Fruit fly (Drosophila melanogaster) whole organism, embryonic: ENCODE data around the gene Schip1.

ENCODE experiments used
- Atf6 ChIP-seq: fragments of 200-800 bp; sonication (Bioruptor generic); IDR thresholded peaks from 2 replicates; pipeline ENCODE4 v1.3.6; 2022; ENCODE audit warnings: missing biosample characterization, missing genetic modification characterization
- Bdp1 ChIP-seq: fragments of 200-800 bp; sonication (Bioruptor generic); optimal IDR thresholded peaks from 3 replicates; lab custom pipeline; 2016; ENCODE audit warnings: missing biosample characterization, missing genetic modification characterization
- CG10267 ChIP-seq: fragments of 200-800 bp; sonication (Bioruptor generic); optimal IDR thresholded peaks from 2 replicates; lab custom pipeline; 2018; ENCODE audit warnings: missing biosample characterization, mild to moderate bottlenecking, missing genetic modification characterization, moderate library complexity
- CG10979 ChIP-seq: fragments of 200-800 bp; sonication (Bioruptor generic); optimal IDR thresholded peaks from 2 replicates; lab custom pipeline; 2018; ENCODE audit warnings: missing biosample characterization, mild to moderate bottlenecking, missing genetic modification characterization, moderate library complexity
- CG11093 ChIP-seq: fragments of 200-800 bp; sonication (Bioruptor generic); IDR thresholded peaks from 3 replicates; pipeline ENCODE4 v1.3.6; 2022; ENCODE audit warnings: missing biosample characterization, missing genetic modification characterization
- CG11504 ChIP-seq: fragments of 200-800 bp; sonication (Bioruptor generic); optimal IDR thresholded peaks from 3 replicates; lab custom pipeline; 2019; ENCODE audit warnings: missing biosample characterization, mild to moderate bottlenecking, missing genetic modification characterization, moderate library complexity
- CG13287 ChIP-seq: fragments of 200-800 bp; sonication (Bioruptor generic); IDR thresholded peaks from 2 replicates; pipeline ENCODE4 v1.3.6; 2022; ENCODE audit warnings: missing biosample characterization, missing genetic modification characterization; ENCODE audit not compliant: partially characterized antibody
- CG14667 ChIP-seq: fragments of 200-800 bp; sonication (Bioruptor generic); IDR thresholded peaks from 2 replicates; pipeline ENCODE4 v1.3.6; 2022; ENCODE audit warnings: missing biosample characterization, missing genetic modification characterization
- CG15514 ChIP-seq: fragments of 200-800 bp; sonication (Bioruptor generic); optimal IDR thresholded peaks from 3 replicates; lab custom pipeline; 2017; ENCODE audit warnings: missing biosample characterization, missing genetic modification characterization, mild to moderate bottlenecking, moderate library complexity, missing genetic modification reagents
- CG15601 ChIP-seq: fragments of 200-800 bp; sonication (Bioruptor generic); optimal IDR thresholded peaks from 3 replicates; lab custom pipeline; 2019; ENCODE audit warnings: missing biosample characterization, mild to moderate bottlenecking, missing genetic modification characterization, moderate library complexity
- CG2116 ChIP-seq: fragments of 200-800 bp; sonication (Bioruptor generic); optimal IDR thresholded peaks from 3 replicates; lab custom pipeline; 2018; ENCODE audit warnings: missing biosample characterization, mild to moderate bottlenecking, missing genetic modification characterization
- CG2202 ChIP-seq: fragments of 200-800 bp; sonication (Bioruptor generic); optimal IDR thresholded peaks from 2 replicates; lab custom pipeline; 2018; ENCODE audit warnings: missing biosample characterization, mild to moderate bottlenecking, missing genetic modification characterization
- CG2712 ChIP-seq: fragments of 200-800 bp; optimal IDR thresholded peaks from 3 replicates; lab custom pipeline; 2019; ENCODE audit warnings: missing biosample characterization, mild to moderate bottlenecking, missing genetic modification characterization, moderate library complexity
- CG34224 ChIP-seq: fragments of 200-800 bp; sonication (Bioruptor generic); IDR thresholded peaks from 3 replicates; pipeline ENCODE4 v1.3.6; 2022; ENCODE audit warnings: missing biosample characterization, missing genetic modification characterization; ENCODE audit not compliant: partially characterized antibody
- CG4328 ChIP-seq: fragments of 200-800 bp; sonication (Bioruptor generic); optimal IDR thresholded peaks from 3 replicates; lab custom pipeline; 2017; ENCODE audit warnings: missing biosample characterization, missing genetic modification reagents, missing genetic modification characterization
- CG4424 ChIP-seq: fragments of 200-800 bp; sonication (Bioruptor generic); optimal IDR thresholded peaks from 3 replicates; lab custom pipeline; 2016; ENCODE audit warnings: missing biosample characterization, missing genetic modification characterization
- CG6791 ChIP-seq: fragments of 200-800 bp; sonication (Bioruptor generic); IDR thresholded peaks from 3 replicates; pipeline ENCODE4 v1.3.6; 2022; ENCODE audit warnings: missing biosample characterization, missing genetic modification characterization; ENCODE audit not compliant: partially characterized antibody
- CG9215 ChIP-seq: fragments of 200-800 bp; sonication (Bioruptor generic); IDR thresholded peaks from 2 replicates; pipeline ENCODE4 v1.3.6; 2022; ENCODE audit warnings: missing biosample characterization, missing genetic modification characterization
- CG9727 ChIP-seq: fragments of 200-800 bp; sonication (Bioruptor generic); optimal IDR thresholded peaks from 3 replicates; lab custom pipeline; 2017; ENCODE audit warnings: missing biosample characterization, mild to moderate bottlenecking, missing genetic modification characterization
- CHES-1-like ChIP-seq: fragments of 200-800 bp; sonication (Bioruptor generic); optimal IDR thresholded peaks from 2 replicates; lab custom pipeline; 2016; ENCODE audit warnings: missing biosample characterization, missing genetic modification characterization
- Dfd ChIP-seq, 2 experiments: fragments of >200 bp; optimal IDR thresholded peaks; 2 replicates each; lab custom pipeline; 2017; ENCODE audit warnings: missing biosample characterization in 2 of 2, missing genetic modification characterization in 2 of 2
- Dip3 ChIP-seq: fragments of 200-800 bp; sonication (Bioruptor generic); optimal IDR thresholded peaks from 3 replicates; lab custom pipeline; 2016; ENCODE audit warnings: missing biosample characterization, missing genetic modification characterization
- Ets65A ChIP-seq: fragments of 200-800 bp; sonication (Bioruptor generic); peaks from one replicate; lab custom pipeline; 2016; ENCODE audit warnings: missing biosample characterization, missing genetic modification characterization
- Ets97D ChIP-seq: fragments of 200-800 bp; sonication (Bioruptor generic); optimal IDR thresholded peaks from 3 replicates; lab custom pipeline; 2016; ENCODE audit warnings: missing biosample characterization, missing genetic modification characterization
- Fer2 ChIP-seq: fragments of 200-800 bp; sonication (Bioruptor generic); optimal IDR thresholded peaks from 2 replicates; lab custom pipeline; 2018; ENCODE audit warnings: missing biosample characterization, mild to moderate bottlenecking, missing genetic modification characterization, moderate library complexity
- Hmx ChIP-seq: fragments of 200-800 bp; sonication (Bioruptor generic); optimal IDR thresholded peaks from 2 replicates; lab custom pipeline; 2016; ENCODE audit warnings: missing biosample characterization, missing genetic modification characterization
- Lpt ChIP-seq: fragments of >200 bp; optimal IDR thresholded peaks from 2 replicates; lab custom pipeline; 2018; ENCODE audit warnings: missing biosample characterization, missing genetic modification characterization
- MESR4 ChIP-seq: fragments of 200-800 bp; sonication (Bioruptor generic); optimal IDR thresholded peaks from 2 replicates; lab custom pipeline; 2018; ENCODE audit warnings: missing biosample characterization, mild to moderate bottlenecking, missing genetic modification characterization, moderate library complexity
- Med ChIP-seq: fragments of 200-800 bp; sonication (Bioruptor generic); peaks from one replicate; lab custom pipeline; 2016; ENCODE audit warnings: missing biosample characterization, missing genetic modification characterization, mild to moderate bottlenecking, inconsistent platforms, moderate library complexity
- NK7.1 ChIP-seq: fragments of 200-800 bp; sonication (Bioruptor generic); optimal IDR thresholded peaks from 3 replicates; lab custom pipeline; 2016; ENCODE audit warnings: missing biosample characterization, missing genetic modification characterization
- Ravus ChIP-seq: fragments of 200-800 bp; sonication (Bioruptor generic); IDR thresholded peaks from 2 replicates; pipeline ENCODE4 v1.3.6; 2022; ENCODE audit warnings: missing biosample characterization, missing genetic modification characterization
- Sin3A ChIP-seq: fragments of >200 bp; optimal IDR thresholded peaks from 2 replicates; lab custom pipeline; 2018
- ab ChIP-seq: fragments of 200-800 bp; sonication (Bioruptor generic); optimal IDR thresholded peaks from 2 replicates; lab custom pipeline; 2016; ENCODE audit warnings: missing biosample characterization, missing genetic modification characterization
- amos ChIP-seq: fragments of 200-800 bp; sonication (Bioruptor generic); IDR thresholded peaks from 2 replicates; pipeline ENCODE4 v1.3.6; 2022; ENCODE audit warnings: missing biosample characterization, missing genetic modification characterization; ENCODE audit not compliant: partially characterized antibody
- ewg ChIP-seq: fragments of 200-800 bp; sonication (Bioruptor generic); optimal IDR thresholded peaks from 3 replicates; lab custom pipeline; 2017; ENCODE audit warnings: mild to moderate bottlenecking, missing biosample characterization, missing genetic modification reagents, missing genetic modification characterization
- gfzf ChIP-seq: fragments of 200-800 bp; sonication (Bioruptor generic); optimal IDR thresholded peaks from 2 replicates; lab custom pipeline; 2016; ENCODE audit warnings: missing biosample characterization, mild to moderate bottlenecking, missing genetic modification characterization, moderate library complexity
- grn ChIP-seq: fragments of 200-800 bp; sonication (Bioruptor generic); optimal IDR thresholded peaks from 3 replicates; lab custom pipeline; 2017; ENCODE audit warnings: missing biosample characterization, missing genetic modification characterization
- hbn ChIP-seq: fragments of 200-800 bp; sonication (Bioruptor generic); IDR thresholded peaks from 2 replicates; pipeline ENCODE4 v1.3.6; 2022; ENCODE audit warnings: missing biosample characterization, missing genetic modification characterization; ENCODE audit not compliant: partially characterized antibody
- hth ChIP-seq: fragments of >200 bp; optimal IDR thresholded peaks from 2 replicates; lab custom pipeline; 2017; ENCODE audit warnings: inconsistent platforms
- ken ChIP-seq: fragments of 200-800 bp; sonication (Bioruptor generic); IDR thresholded peaks from 3 replicates; pipeline ENCODE4 v1.3.6; 2022; ENCODE audit warnings: missing biosample characterization, missing genetic modification characterization
- phol ChIP-seq: fragments of 200-800 bp; sonication (Bioruptor generic); optimal IDR thresholded peaks from 3 replicates; lab custom pipeline; 2018; ENCODE audit warnings: missing biosample characterization, mild to moderate bottlenecking, missing genetic modification characterization, moderate library complexity
- prd ChIP-seq, 3 experiments: fragments of >200 bp in 2 of 3; fragments of 200-800 bp in 1 of 3; sonication (Bioruptor generic) in 1 of 3; optimal IDR thresholded peaks in 2 of 3; IDR thresholded peaks in 1 of 3; 2 replicates in 2 of 3; 3 replicates in 1 of 3; pipeline versions ENCODE4 v1.3.6 to Lab custom; 2017 to 2022; ENCODE audit warnings: missing biosample characterization in 1 of 3, missing genetic modification characterization in 1 of 3
- scrt ChIP-seq: fragments of 200-800 bp; sonication (Bioruptor generic); optimal IDR thresholded peaks from 2 replicates; lab custom pipeline; 2018; ENCODE audit warnings: missing biosample characterization, mild to moderate bottlenecking, missing genetic modification characterization, moderate library complexity
- slp2 ChIP-seq: fragments of 200-800 bp; sonication (Bioruptor generic); optimal IDR thresholded peaks from 2 replicates; lab custom pipeline; 2016; ENCODE audit warnings: missing biosample characterization, missing genetic modification characterization
- stwl ChIP-seq: fragments of 200-800 bp; sonication (Bioruptor generic); optimal IDR thresholded peaks from 3 replicates; lab custom pipeline; 2018; ENCODE audit warnings: missing biosample characterization, mild to moderate bottlenecking, missing genetic modification characterization, moderate library complexity
- trem ChIP-seq: fragments of 200-800 bp; optimal IDR thresholded peaks from 3 replicates; lab custom pipeline; 2019; ENCODE audit warnings: missing biosample characterization, mild to moderate bottlenecking, missing genetic modification characterization, moderate library complexity
- usp ChIP-seq: fragments of >200 bp; optimal IDR thresholded peaks from 2 replicates; lab custom pipeline; 2017; ENCODE audit warnings: missing biosample characterization, missing genetic modification characterization
- zen ChIP-seq: fragments of 200-800 bp; sonication (Bioruptor generic); optimal IDR thresholded peaks from 3 replicates; lab custom pipeline; 2018; ENCODE audit warnings: missing biosample characterization, mild to moderate bottlenecking, missing genetic modification characterization, moderate library complexity
- zfh1 ChIP-seq: fragments of 200-800 bp; sonication (Bioruptor generic); IDR thresholded peaks from 3 replicates; pipeline ENCODE4 v1.3.6; 2022; ENCODE audit warnings: missing biosample characterization, missing genetic modification characterization

The Schip1 gene

DNA sequence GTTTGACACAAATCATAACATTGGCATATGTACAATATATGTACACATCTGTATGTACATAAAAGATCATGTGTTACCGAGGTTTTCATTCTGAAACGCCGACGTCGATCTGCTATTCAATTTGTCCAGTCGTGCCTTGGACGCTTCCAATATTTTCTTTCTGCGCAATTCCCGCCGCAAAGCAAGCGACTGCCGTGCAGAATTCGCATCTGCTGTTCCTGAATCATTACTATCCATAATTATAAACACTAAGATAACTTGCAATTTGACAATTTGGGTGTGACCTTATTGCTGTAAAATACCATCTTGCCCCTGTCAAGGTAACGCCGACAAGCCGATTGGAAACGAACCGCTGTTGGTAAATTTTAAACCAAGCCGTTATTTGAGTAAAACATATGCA, 19.1 kb downstream of the Schip1 start (continued):
- TF ChIP-seq zfh1 (GFP tag; lab: Robert Waterston, UW) (no peak), Ets97D (GFP tag; lab: Kevin White, UChicago) (peak; percentile 38), scrt (no peak), gfzf (GFP tag; lab: Kevin White, UChicago) (peak; percentile 76), hbn (0 out of 2 replicates have a peak, but pooled peaks have one; percentile 24), CG11504 (tag; lab: Kevin White, UChicago) (no peak), zen (tag; lab: Kevin White, UChicago) (peak; percentile 26), amos (peak; percentile 27; the same call in 1 of the 2 replicates), CG2712 (tag; lab: Kevin White, UChicago) (peak; percentile 7), phol (tag; lab: Kevin White, UChicago) (peak; percentile 21), CG2202 (tag; lab: Kevin White, UChicago) (no peak)

DNA sequence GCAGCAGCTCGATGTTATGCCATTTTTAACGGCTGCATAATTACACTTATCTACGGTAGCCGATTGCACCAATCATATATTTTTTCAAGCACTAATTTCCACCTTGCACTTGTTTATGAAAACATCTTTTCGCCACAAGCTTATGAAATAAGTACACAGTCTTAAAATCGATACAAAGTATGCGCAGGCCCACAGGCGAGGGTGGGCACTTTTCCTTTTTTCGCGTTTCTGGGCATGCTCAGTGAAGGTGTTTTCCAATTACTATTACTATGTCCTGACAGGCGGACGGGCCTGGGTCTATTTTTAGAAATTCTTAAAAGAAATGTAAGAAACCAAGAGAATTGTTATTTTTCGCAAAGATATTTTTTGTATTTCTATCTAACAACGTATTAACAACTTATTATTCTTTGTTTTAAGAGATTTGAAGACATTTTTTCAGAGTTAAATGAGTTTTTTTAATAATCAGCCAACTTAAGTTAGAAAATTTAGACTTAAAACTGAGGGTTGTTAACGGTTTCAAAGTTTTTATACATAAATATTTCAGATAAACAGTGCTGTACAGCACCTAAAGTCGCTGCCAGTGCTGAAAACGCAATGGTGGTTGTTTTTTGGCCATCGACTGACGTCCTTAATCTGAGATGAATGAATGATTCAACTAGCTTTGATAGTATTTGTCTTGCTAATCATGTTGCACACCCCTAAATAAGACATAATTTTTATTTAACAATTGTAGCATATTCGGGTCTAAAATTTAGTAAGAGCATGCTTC, 20.1 kb downstream of the Schip1 start, which contains the start of gene Cdk5alpha:
TSS of gene Cdk5alpha (minus strand) at position 343 of the 769 bp plus-strand sequence.
- TF ChIP-seq CG10979 (tag; lab: Kevin White, UChicago) (no peak), slp2 (GFP tag; lab: Kevin White, UChicago) (no peak), CG6791 (GFP tag; lab: Robert Waterston, UW) (no peak), CG11093 (GFP tag; lab: Robert Waterston, UW) (no peak), Atf6 (no peak), Ravus (no peak), Lpt (GFP tag; lab: Kevin White, UChicago) (no peak), Bdp1 (GFP tag; lab: Kevin White, UChicago) (no peak), trem (tag; lab: Kevin White, UChicago) (peak; percentile 31), Dfd (GFP tag; optimal IDR thresholded peaks at IDR 0.05; lab: Kevin White, UChicago) (no peak), Ets65A (GFP tag; lab: Kevin White, UChicago) (peak; percentile 79), hth (lab: Kevin White, UChicago) (no peak), MESR4 (GFP tag; lab: Kevin White, UChicago) (peak; percentile 8), ewg (peak; percentile 95), CG4424 (GFP tag; lab: Kevin White, UChicago) (no peak), CG2116 (peak; percentile 18), CG15601 (peak; percentile 26), Hmx (GFP tag; lab: Kevin White, UChicago) (no peak), prd (optimal IDR thresholded peaks at IDR 0.05; lab: Kevin White, UChicago) (no peak), prd (GFP tag; IDR thresholded peaks at IDR 0.05; lab: Robert Waterston, UW) (no peak), ken (GFP tag; lab: Robert Waterston, UW) (no peak), CG10267 (tag; lab: Kevin White, UChicago) (peak; percentile 92), CG34224 (GFP tag; lab: Robert Waterston, UW) (no peak), Dip3 (GFP tag; lab: Kevin White, UChicago) (no peak), stwl (tag; lab: Kevin White, UChicago) (peak; percentile 98), CG14667 (GFP tag; lab: Robert Waterston, UW) (no peak), Sin3A (lab: Kevin White, UChicago) (no peak), usp (no peak), NK7.1 (GFP tag; lab: Kevin White, UChicago) (no peak), grn (GFP tag; lab: Kevin White, UChicago) (peak; percentile 24), CG15514 (GFP tag; lab: Kevin White, UChicago) (peak; percentile 8), CG4328 (GFP tag; lab: Kevin White, UChicago) (no peak), Med (peak; percentile 79), CG9215 (GFP tag; lab: Robert Waterston, UW) (no peak), Fer2 (tag; lab: Kevin White, UChicago) (no peak), CHES-1-like (GFP tag; lab: Kevin White, UChicago) (peak; percentile 21), CG13287 (peak; percentile 22; the same call in 1 of the 2 replicates), CG9727 (GFP tag; lab: Kevin White, UChicago) (no peak), ab (GFP tag; lab: Kevin White, UChicago) (no peak)
